Fruit fly (Drosophila melanogaster) whole organism, embryonic: Measurements from ENCODE around the gene Npc2g.

Experiments used
- Abd-B ChIP-seq: fragments of 200-800 bp; sonication (Bioruptor generic); optimal IDR thresholded peaks from 2 replicates; lab custom pipeline; 2018; ENCODE audit warnings: missing biosample characterization, mild to moderate bottlenecking, missing genetic modification characterization, moderate library complexity
- Atf6 ChIP-seq: fragments of 200-800 bp; sonication (Bioruptor generic); IDR thresholded peaks from 2 replicates; pipeline ENCODE4 v1.3.6; 2022; ENCODE audit warnings: missing biosample characterization, missing genetic modification characterization
- Awh ChIP-seq: fragments of 200-800 bp; sonication (Bioruptor generic); IDR thresholded peaks from 2 replicates; pipeline ENCODE4, ENCODE4 v1.3.6; 2022; ENCODE audit warnings: missing biosample characterization, missing genetic modification characterization
- CG10543 ChIP-seq: fragments of 200-800 bp; sonication (Bioruptor generic); optimal IDR thresholded peaks from 3 replicates; lab custom pipeline; 2017; ENCODE audit warnings: missing biosample characterization, mild to moderate bottlenecking, missing genetic modification characterization, moderate library complexity
- CG11398 ChIP-seq: fragments of 200-800 bp; sonication (Bioruptor generic); optimal IDR thresholded peaks from 2 replicates; lab custom pipeline; 2016; ENCODE audit warnings: missing biosample characterization, missing genetic modification characterization
- CG11504 ChIP-seq: fragments of 200-800 bp; sonication (Bioruptor generic); optimal IDR thresholded peaks from 3 replicates; lab custom pipeline; 2019; ENCODE audit warnings: missing biosample characterization, mild to moderate bottlenecking, missing genetic modification characterization, moderate library complexity
- CG12219 ChIP-seq: fragments of 200-800 bp; sonication (Bioruptor generic); optimal IDR thresholded peaks from 3 replicates; lab custom pipeline; 2018; ENCODE audit warnings: missing biosample characterization, mild to moderate bottlenecking, missing genetic modification characterization
- CG12769 ChIP-seq: fragments of 200-800 bp; sonication (Bioruptor generic); optimal IDR thresholded peaks from 2 replicates; lab custom pipeline; 2019; ENCODE audit warnings: missing biosample characterization, mild to moderate bottlenecking, missing genetic modification characterization, moderate library complexity
- CG14710 ChIP-seq: fragments of 200-800 bp; sonication (Bioruptor generic); optimal IDR thresholded peaks from 3 replicates; lab custom pipeline; 2019; ENCODE audit warnings: missing biosample characterization, mild to moderate bottlenecking, missing genetic modification characterization, moderate library complexity
- CG15269 ChIP-seq: fragments of 200-800 bp; sonication (Bioruptor generic); optimal IDR thresholded peaks from 2 replicates; lab custom pipeline; 2018; ENCODE audit warnings: missing biosample characterization, mild to moderate bottlenecking, missing genetic modification characterization, moderate library complexity
- CG1529 ChIP-seq: fragments of 200-800 bp; sonication (Bioruptor generic); optimal IDR thresholded peaks from 3 replicates; lab custom pipeline; 2018; ENCODE audit warnings: missing biosample characterization, missing genetic modification characterization
- CG1603 ChIP-seq: fragments of 200-800 bp; sonication (Bioruptor generic); optimal IDR thresholded peaks from 2 replicates; lab custom pipeline; 2019; ENCODE audit warnings: missing biosample characterization, mild to moderate bottlenecking, missing genetic modification characterization, moderate library complexity
- CG16779 ChIP-seq: fragments of 200-800 bp; sonication (Bioruptor generic); IDR thresholded peaks from 2 replicates; pipeline ENCODE4 v1.3.6; 2022; ENCODE audit warnings: missing biosample characterization, missing genetic modification characterization
- CG18476 ChIP-seq: fragments of 200-800 bp; sonication (Bioruptor generic); optimal IDR thresholded peaks from 2 replicates; lab custom pipeline; 2016; ENCODE audit warnings: missing biosample characterization, mild to moderate bottlenecking, missing genetic modification characterization
- CG32532 ChIP-seq: fragments of 200-800 bp; sonication (Bioruptor generic); IDR thresholded peaks from 2 replicates; pipeline ENCODE4 v1.3.6; 2022; ENCODE audit warnings: missing biosample characterization, missing genetic modification characterization
- CG32767 ChIP-seq: fragments of 200-800 bp; sonication (Bioruptor generic); IDR thresholded peaks from 2 replicates; pipeline ENCODE4 v1.3.6; 2022; ENCODE audit warnings: missing biosample characterization, missing genetic modification characterization
- CG3281 ChIP-seq: fragments of 200-800 bp; sonication (Bioruptor generic); optimal IDR thresholded peaks from 3 replicates; lab custom pipeline; 2017; ENCODE audit warnings: missing biosample characterization, mild to moderate bottlenecking, missing genetic modification characterization
- CG34422 ChIP-seq: fragments of 200-800 bp; sonication (Bioruptor generic); IDR thresholded peaks from 3 replicates; pipeline ENCODE4 v1.3.6; 2022; ENCODE audit warnings: missing biosample characterization, missing genetic modification characterization
- CG5245 ChIP-seq: fragments of 200-800 bp; sonication (Bioruptor generic); optimal IDR thresholded peaks from 3 replicates; lab custom pipeline; 2016; ENCODE audit warnings: missing biosample characterization, missing genetic modification characterization
- CG8388 ChIP-seq: fragments of 200-800 bp; sonication (Bioruptor generic); optimal IDR thresholded peaks from 2 replicates; lab custom pipeline; 2019; ENCODE audit warnings: missing biosample characterization, mild to moderate bottlenecking, missing genetic modification characterization, moderate library complexity
- CG9727 ChIP-seq: fragments of 200-800 bp; sonication (Bioruptor generic); optimal IDR thresholded peaks from 3 replicates; lab custom pipeline; 2017; ENCODE audit warnings: missing biosample characterization, mild to moderate bottlenecking, missing genetic modification characterization
- Camta ChIP-seq: fragments of 200-800 bp; sonication (Bioruptor generic); optimal IDR thresholded peaks from 2 replicates; lab custom pipeline; 2016; ENCODE audit warnings: missing biosample characterization, missing genetic modification characterization
- D19B ChIP-seq: fragments of 200-800 bp; sonication (Bioruptor generic); optimal IDR thresholded peaks from 2 replicates; lab custom pipeline; 2017; ENCODE audit warnings: missing biosample characterization, mild to moderate bottlenecking, missing genetic modification characterization
- HLH54F ChIP-seq: fragments of 200-800 bp; sonication (Bioruptor generic); optimal IDR thresholded peaks from 3 replicates; lab custom pipeline; 2016; ENCODE audit warnings: missing biosample characterization, missing genetic modification characterization
- Mad ChIP-seq: fragments of 200-800 bp; sonication (Bioruptor generic); optimal IDR thresholded peaks from 2 replicates; lab custom pipeline; 2016; ENCODE audit warnings: missing biosample characterization, missing genetic modification characterization
- Myb ChIP-seq: fragments of 200-800 bp; sonication (Bioruptor generic); optimal IDR thresholded peaks from 2 replicates; lab custom pipeline; 2016; ENCODE audit warnings: missing biosample characterization, missing genetic modification characterization
- Nf-YA ChIP-seq: fragments of 200-800 bp; sonication (Bioruptor generic); IDR thresholded peaks from 2 replicates; pipeline ENCODE4 v1.3.6; 2022; ENCODE audit warnings: missing biosample characterization, missing genetic modification characterization
- Sox100B ChIP-seq: fragments of 200-800 bp; sonication (Bioruptor generic); optimal IDR thresholded peaks from 3 replicates; lab custom pipeline; 2018; ENCODE audit warnings: missing biosample characterization, mild to moderate bottlenecking, missing genetic modification characterization
- Ssrp ChIP-seq: fragments of 200-800 bp; sonication (Bioruptor generic); optimal IDR thresholded peaks from 2 replicates; lab custom pipeline; 2018; ENCODE audit warnings: missing biosample characterization, mild to moderate bottlenecking, missing genetic modification characterization, moderate library complexity
- Trl ChIP-seq, 3 experiments: fragments of >200 bp in 2 of 3; fragments of 200-800 bp in 1 of 3; sonication (Bioruptor generic) in 1 of 3; optimal IDR thresholded peaks; 2 replicates in 1 of 3; 3 replicates in 2 of 3; lab custom pipeline; 2016 to 2017; ENCODE audit warnings: missing biosample characterization in 1 of 3, missing genetic modification characterization in 1 of 3
- YL-1 ChIP-seq: fragments of 200-800 bp; sonication (Bioruptor generic); optimal IDR thresholded peaks from 3 replicates; lab custom pipeline; 2017; ENCODE audit warnings: missing biosample characterization, mild to moderate bottlenecking, missing genetic modification characterization
- eve ChIP-seq, 2 experiments: fragments of >200 bp; optimal IDR thresholded peaks; 2 replicates each; lab custom pipeline; 2017; ENCODE audit warnings: missing biosample characterization in 2 of 2, missing genetic modification characterization in 2 of 2
- fd64A ChIP-seq: fragments of 200-800 bp; sonication (Bioruptor generic); optimal IDR thresholded peaks from 3 replicates; lab custom pipeline; 2018; ENCODE audit warnings: missing biosample characterization, mild to moderate bottlenecking, missing genetic modification characterization
- fd96Cb ChIP-seq: fragments of 200-800 bp; sonication (Bioruptor generic); optimal IDR thresholded peaks from 2 replicates; lab custom pipeline; 2018; ENCODE audit warnings: missing biosample characterization, mild to moderate bottlenecking, missing genetic modification characterization, moderate library complexity
- gem ChIP-seq: fragments of 200-800 bp; sonication (Bioruptor generic); optimal IDR thresholded peaks from 2 replicates; lab custom pipeline; 2019; ENCODE audit warnings: missing biosample characterization, mild to moderate bottlenecking, missing genetic modification characterization, moderate library complexity
- grn ChIP-seq: fragments of 200-800 bp; sonication (Bioruptor generic); optimal IDR thresholded peaks from 3 replicates; lab custom pipeline; 2017; ENCODE audit warnings: missing biosample characterization, missing genetic modification characterization
- hth ChIP-seq: fragments of >200 bp; optimal IDR thresholded peaks from 2 replicates; lab custom pipeline; 2017; ENCODE audit warnings: inconsistent platforms
- ind ChIP-seq: fragments of 200-800 bp; sonication (Bioruptor generic); optimal IDR thresholded peaks from 3 replicates; lab custom pipeline; 2016; ENCODE audit warnings: missing biosample characterization, missing genetic modification characterization
- jumu ChIP-seq: fragments of 200-800 bp; sonication (Bioruptor generic); optimal IDR thresholded peaks from 3 replicates; lab custom pipeline; 2016; ENCODE audit warnings: missing biosample characterization, missing genetic modification characterization
- lilli ChIP-seq: fragments of 200-800 bp; sonication (Bioruptor generic); optimal IDR thresholded peaks from 3 replicates; lab custom pipeline; 2016; ENCODE audit warnings: missing biosample characterization, missing genetic modification characterization
- lmd ChIP-seq: fragments of 200-800 bp; sonication (Bioruptor generic); IDR thresholded peaks from 2 replicates; pipeline ENCODE4 v1.3.6; 2022; ENCODE audit warnings: missing biosample characterization, missing genetic modification characterization
- luna ChIP-seq: fragments of 200-800 bp; sonication (Bioruptor generic); optimal IDR thresholded peaks from 2 replicates; lab custom pipeline; 2016; ENCODE audit warnings: missing biosample characterization, missing genetic modification characterization
- nau ChIP-seq: fragments of 200-800 bp; sonication (Bioruptor generic); optimal IDR thresholded peaks from 3 replicates; lab custom pipeline; 2017; ENCODE audit warnings: missing biosample characterization, mild to moderate bottlenecking, missing genetic modification characterization, missing genetic modification reagents
- nerfin-1 ChIP-seq: fragments of 200-800 bp; sonication (Bioruptor generic); optimal IDR thresholded peaks from 3 replicates; lab custom pipeline; 2019; ENCODE audit warnings: missing biosample characterization, mild to moderate bottlenecking, missing genetic modification characterization, moderate library complexity
- nom ChIP-seq: fragments of 200-800 bp; sonication (Bioruptor generic); optimal IDR thresholded peaks from 2 replicates; lab custom pipeline; 2017; ENCODE audit warnings: missing biosample characterization, missing genetic modification characterization, mild to moderate bottlenecking, moderate library complexity, missing genetic modification reagents
- oc ChIP-seq: fragments of 200-800 bp; sonication (Bioruptor generic); optimal IDR thresholded peaks from 2 replicates; lab custom pipeline; 2018; ENCODE audit warnings: missing biosample characterization, mild to moderate bottlenecking, missing genetic modification characterization, moderate library complexity
- pan ChIP-seq, 4 experiments: fragments of >200 bp in 3 of 4; fragments of 200-800 bp in 1 of 4; sonication (Bioruptor generic) in 1 of 4; optimal IDR thresholded peaks in 3 of 4; IDR thresholded peaks in 1 of 4; 2 replicates each; pipeline versions ENCODE4 v1.3.6 to Lab custom; 2017 to 2022; ENCODE audit warnings: missing biosample characterization in 2 of 4, missing genetic modification characterization in 2 of 4, mixed read lengths in 1 of 4
- trh ChIP-seq: fragments of 200-800 bp; sonication (Bioruptor generic); optimal IDR thresholded peaks from 2 replicates; lab custom pipeline; 2016; ENCODE audit warnings: missing biosample characterization, missing genetic modification characterization
- tup ChIP-seq: fragments of 200-800 bp; sonication (Bioruptor generic); optimal IDR thresholded peaks from 2 replicates; lab custom pipeline; 2016; ENCODE audit warnings: missing biosample characterization, mild to moderate bottlenecking, missing genetic modification characterization, moderate library complexity
- zfh2 ChIP-seq: fragments of 200-800 bp; sonication (Bioruptor generic); optimal IDR thresholded peaks from 2 replicates; lab custom pipeline; 2016; ENCODE audit warnings: missing biosample characterization, missing genetic modification characterization

Gene Npc2g

dm6 chr3R:30718442-30718841 is 26.6 kb downstream of the Npc2g start (continued):
- TF ChIP-seq nom (GFP tag; lab: Kevin White, UChicago) (no peak), lilli (GFP tag; lab: Kevin White, UChicago) (no peak), HLH54F (GFP tag; lab: Kevin White, UChicago) (no peak), CG14710 (tag; lab: Kevin White, UChicago) (peak; percentile 14), CG5245 (GFP tag; lab: Kevin White, UChicago) (no peak), YL-1 (GFP tag; lab: Kevin White, UChicago) (no peak), CG34422 (GFP tag; lab: Robert Waterston, UW) (peak; percentile 40; the same call in 1 of the 3 replicates), Awh (peak; percentile 44; the same call in 1 of the 2 replicates), CG15269 (tag; lab: Kevin White, UChicago) (peak; percentile 1), oc (peak; percentile 45), CG11398 (GFP tag; lab: Kevin White, UChicago) (no peak), hth (lab: Kevin White, UChicago) (no peak), CG3281 (GFP tag; lab: Kevin White, UChicago) (no peak), Sox100B (GFP tag; lab: Kevin White, UChicago) (no peak), tup (GFP tag; lab: Kevin White, UChicago) (no peak), zfh2 (no peak), CG18476 (GFP tag; lab: Kevin White, UChicago) (no peak), ind (GFP tag; lab: Kevin White, UChicago) (peak; percentile 3), CG1529 (GFP tag; lab: Kevin White, UChicago) (peak; percentile 3), luna (GFP tag; lab: Kevin White, UChicago) (no peak), Atf6 (GFP tag; lab: Robert Waterston, UW) (no peak), CG11504 (tag; lab: Kevin White, UChicago) (peak; percentile 51), eve (GFP tag; optimal IDR thresholded peaks at IDR 0.05; lab: Kevin White, UChicago) (no peak), CG8388 (GFP tag; lab: Kevin White, UChicago) (peak; percentile 4), D19B (GFP tag; lab: Kevin White, UChicago) (peak; percentile 73), fd96Cb (peak; percentile 19), Ssrp (no peak), CG9727 (peak; percentile 10), nau (GFP tag; lab: Kevin White, UChicago) (no peak), Nf-YA (no peak), fd64A (GFP tag; lab: Kevin White, UChicago) (no peak), jumu (no peak), Camta (GFP tag; lab: Kevin White, UChicago) (no peak), nerfin-1 (peak; percentile 32), CG32532 (no peak), pan (optimal IDR thresholded peaks at IDR 0.05; lab: Kevin White, UChicago) (no peak), pan (GFP tag; optimal IDR thresholded peaks at IDR 0.05 in 1 of 2, IDR thresholded peaks at IDR 0.05 in 1 of 2) (peak in 1 of 2 experiments; percentile 15), Myb (no peak), CG32767 (no peak), CG1603 (peak; percentile 62), CG10543 (no peak), CG12769 (tag; lab: Kevin White, UChicago) (peak; percentile 5), CG12219 (GFP tag; lab: Kevin White, UChicago) (peak; percentile 8), Trl (optimal IDR thresholded peaks at IDR 0.05; lab: Kevin White, UChicago) (no peak), Trl (GFP tag; optimal IDR thresholded peaks at IDR 0.05; lab: Kevin White, UChicago) (no peak), grn (GFP tag; lab: Kevin White, UChicago) (no peak), Abd-B (GFP tag; lab: Kevin White, UChicago) (no peak), trh (no peak), CG16779 (GFP tag; lab: Robert Waterston, UW) (no peak), Mad (no peak), lmd (peak; percentile 13; the same call in 1 of the 2 replicates), gem (tag; lab: Kevin White, UChicago) (peak; percentile 50)
